Worm (Caenorhabditis elegans) whole organism, mixed stage, embryonic: ENCODE measurements around the gene coh-4.

Source experiments
- M03D4.4 ChIP-seq: sonication (generic microtip); optimal IDR thresholded peaks from 2 replicates; lab custom pipeline; 2017; ENCODE audit warnings: mild to moderate bottlenecking, missing genetic modification characterization, missing compliant biosample characterization
- bed-3 ChIP-seq: fragments of 200-800 bp; sonication (Bioruptor generic); optimal IDR thresholded peaks from 3 replicates; lab custom pipeline; 2018; ENCODE audit warnings: mild to moderate bottlenecking, missing genetic modification characterization, moderate library complexity, missing compliant biosample characterization
- blmp-1 ChIP-seq: fragments of 150-350 bp; optimal IDR thresholded peaks from 2 replicates; lab custom pipeline; 2014; ENCODE audit warnings: missing biosample characterization, missing genetic modification characterization
- ceh-39 ChIP-seq: fragments of 150-350 bp; optimal IDR thresholded peaks from 2 replicates; lab custom pipeline; 2014; ENCODE audit warnings: missing biosample characterization, missing genetic modification characterization
- ceh-43 ChIP-seq: fragments of 200-800 bp; sonication (Bioruptor generic); optimal IDR thresholded peaks from 2 replicates; lab custom pipeline; 2018; ENCODE audit warnings: mild to moderate bottlenecking, missing genetic modification characterization, moderate library complexity, missing compliant biosample characterization
- ceh-83 ChIP-seq: fragments of 200-800 bp; sonication (Bioruptor generic); optimal IDR thresholded peaks from 2 replicates; lab custom pipeline; 2018; ENCODE audit warnings: mild to moderate bottlenecking, missing genetic modification characterization, missing compliant biosample characterization
- ces-1 ChIP-seq: fragments of 150-350 bp; optimal IDR thresholded peaks from 2 replicates; lab custom pipeline; 2014; ENCODE audit warnings: missing biosample characterization, missing genetic modification reagents, missing genetic modification characterization
- cnd-1 ChIP-seq: fragments of 200-800 bp; sonication (Bioruptor generic); optimal IDR thresholded peaks from 2 replicates; lab custom pipeline; 2018; ENCODE audit warnings: mild to moderate bottlenecking, missing genetic modification characterization, missing compliant biosample characterization
- drap-1 ChIP-seq: fragments of 200-800 bp; sonication (Bioruptor generic); optimal IDR thresholded peaks from 3 replicates; lab custom pipeline; 2018; ENCODE audit warnings: mild to moderate bottlenecking, missing genetic modification characterization, missing compliant biosample characterization
- elt-1 ChIP-seq: sonication (generic microtip); optimal IDR thresholded peaks from 2 replicates; lab custom pipeline; 2017; ENCODE audit warnings: missing genetic modification characterization, mild to moderate bottlenecking, missing compliant biosample characterization, antibody characterized with exemption, moderate library complexity, borderline replicate concordance; ENCODE audit not compliant: insufficient read depth
- elt-3 ChIP-seq: fragments of 150-350 bp; optimal IDR thresholded peaks from 2 replicates; lab custom pipeline; 2014; ENCODE audit warnings: missing biosample characterization, missing genetic modification characterization
- flh-1 ChIP-seq: fragments of 200-800 bp; sonication (Bioruptor generic); optimal IDR thresholded peaks from 2 replicates; lab custom pipeline; 2018; ENCODE audit warnings: mild to moderate bottlenecking, missing genetic modification characterization, moderate library complexity, missing compliant biosample characterization
- ham-2 ChIP-seq: fragments of 200-800 bp; sonication (Bioruptor generic); optimal IDR thresholded peaks from 2 replicates; lab custom pipeline; 2018; ENCODE audit warnings: mild to moderate bottlenecking, missing genetic modification characterization, missing compliant biosample characterization
- hlh-1 ChIP-seq: fragments of 150-350 bp; optimal IDR thresholded peaks from 2 replicates; lab custom pipeline; 2014; ENCODE audit warnings: missing biosample characterization, missing genetic modification reagents, missing genetic modification characterization
- lin-13 ChIP-seq: fragments of 150-350 bp; optimal IDR thresholded peaks from 2 replicates; lab custom pipeline; 2014; ENCODE audit warnings: missing biosample characterization, missing genetic modification characterization
- lsy-2 ChIP-seq: fragments of 150-350 bp; optimal IDR thresholded peaks from 2 replicates; lab custom pipeline; 2014; ENCODE audit warnings: missing biosample characterization, missing genetic modification characterization
- mab-5 ChIP-seq: fragments of 150-350 bp; optimal IDR thresholded peaks from 2 replicates; lab custom pipeline; 2014; ENCODE audit warnings: missing biosample characterization, missing genetic modification characterization
- mep-1 ChIP-seq: fragments of 150-350 bp; optimal IDR thresholded peaks from 2 replicates; lab custom pipeline; 2017; ENCODE audit warnings: missing biosample characterization, missing genetic modification reagents, missing genetic modification characterization, inconsistent platforms
- mls-2 ChIP-seq: sonication (generic microtip); optimal IDR thresholded peaks from 2 replicates; lab custom pipeline; 2016; ENCODE audit warnings: mild to moderate bottlenecking, missing genetic modification characterization, moderate library complexity, missing compliant biosample characterization
- nhr-237 ChIP-seq: fragments of 150-350 bp; optimal IDR thresholded peaks from 2 replicates; lab custom pipeline; 2014; ENCODE audit warnings: missing biosample characterization, missing genetic modification characterization
- nhr-28 ChIP-seq: fragments of 150-350 bp; optimal IDR thresholded peaks from 2 replicates; lab custom pipeline; 2014; ENCODE audit warnings: missing biosample characterization, missing genetic modification characterization
- nhr-76 ChIP-seq: sonication (generic microtip); optimal IDR thresholded peaks from 2 replicates; lab custom pipeline; 2017; ENCODE audit warnings: missing biosample characterization, missing genetic modification characterization
- pha-4 ChIP-seq: fragments of 150-350 bp; optimal IDR thresholded peaks from 2 replicates; lab custom pipeline; 2018; ENCODE audit warnings: missing biosample characterization, missing genetic modification reagents, missing genetic modification characterization
- sem-2 ChIP-seq: fragments of 200-800 bp; sonication (Bioruptor generic); optimal IDR thresholded peaks from 2 replicates; lab custom pipeline; 2018; ENCODE audit warnings: mild to moderate bottlenecking, missing genetic modification characterization, missing compliant biosample characterization
- sptf-1 ChIP-seq: sonication (generic microtip); optimal IDR thresholded peaks from 2 replicates; lab custom pipeline; 2017; ENCODE audit warnings: mild to moderate bottlenecking, missing genetic modification characterization, moderate library complexity, missing compliant biosample characterization
- tbx-8 ChIP-seq: fragments of 200-800 bp; sonication (Bioruptor generic); optimal IDR thresholded peaks from 2 replicates; lab custom pipeline; 2018; ENCODE audit warnings: mild to moderate bottlenecking, missing genetic modification characterization, moderate library complexity, missing compliant biosample characterization
- unc-39 ChIP-seq: fragments of 150-350 bp; optimal IDR thresholded peaks from 2 replicates; lab custom pipeline; 2014; ENCODE audit warnings: missing biosample characterization, missing genetic modification characterization
- unc-62 ChIP-seq: fragments of 150-350 bp; optimal IDR thresholded peaks from 2 replicates; lab custom pipeline; 2014; ENCODE audit warnings: missing biosample characterization, missing genetic modification reagents, missing genetic modification characterization
- zip-8 ChIP-seq: fragments of 150-350 bp; optimal IDR thresholded peaks from 2 replicates; lab custom pipeline; 2014; ENCODE audit warnings: missing biosample characterization, missing genetic modification characterization
- ztf-11 ChIP-seq: fragments of 150-350 bp; optimal IDR thresholded peaks from 2 replicates; lab custom pipeline; 2014; ENCODE audit warnings: missing biosample characterization, missing genetic modification characterization

coh-4 gene

ce11 chrV:4138688-4139087 lies 36.8 kb downstream of the coh-4 start, which contains the start of gene lgc-29:
Gene lgc-29, plus strand, starts transcription at chrV:4138988.
- TF ChIP-seq sptf-1 (tag; lab: Kevin White, UChicago) (no peak), ces-1 (GFP tag; lab: Kevin White, UChicago) (no peak), bed-3 (GFP tag; lab: Kevin White, UChicago) (no peak), M03D4.4 (tag; lab: Kevin White, UChicago) (no peak), elt-1 (tag; lab: Kevin White, UChicago) (no peak), zip-8 (tag; lab: Kevin White, UChicago) (no peak)

- TF ChIP-seq sem-2 (GFP tag; lab: Kevin White, UChicago) (no peak), mep-1 (no peak), blmp-1 (no peak), elt-1 (tag; lab: Kevin White, UChicago) (no peak), mab-5 (tag; lab: Kevin White, UChicago) (no peak), ceh-39 (tag; lab: Kevin White, UChicago) (no peak), bed-3 (GFP tag; lab: Kevin White, UChicago) (no peak), ceh-43 (GFP tag; lab: Kevin White, UChicago) (no peak), hlh-1 (tag; lab: Kevin White, UChicago) (no peak)
Measured at ce11 chrV:4134728-4135127, 40.7 kb downstream of the coh-4 start, which contains the start of gene lgc-1. Gene lgc-1, plus strand, starts transcription at chrV:4135028.

ce11 chrV:4131471-4131939 lies 43.9 kb downstream of the coh-4 start, which contains the start of gene nhr-57:
Gene nhr-57, plus strand, starts transcription at chrV:4131889.
- TF ChIP-seq elt-3 (tag; lab: Kevin White, UChicago) (peak; percentile 87), hlh-1 (tag; lab: Kevin White, UChicago) (no peak), unc-62 (GFP tag; lab: Kevin White, UChicago) (peak; percentile 41), nhr-237 (tag; lab: Kevin White, UChicago) (peak; percentile 31)
- TF ChIP-seq, all 35 proteins: peak for 3

- no peak for TF ChIP-seq mep-1
- TF ChIP-seq, all 35 proteins: peak for 0
Measured at ce11 chrV:4129604-4130003, 45.8 kb downstream of the coh-4 start, which contains the start of gene phat-4. Gene phat-4, plus strand, starts transcription at chrV:4129904.

ce11 chrV:4127435-4127834 lies 48.0 kb downstream of the coh-4 start, which contains the start of gene T05B4.13:
Gene T05B4.13, minus strand, starts transcription at chrV:4127535.
- TF ChIP-seq ztf-11 (tag; lab: Kevin White, UChicago) (no peak), elt-3 (tag; lab: Kevin White, UChicago) (no peak), flh-1 (no peak), nhr-76 (tag; lab: Kevin White, UChicago) (no peak), cnd-1 (no peak), ceh-43 (GFP tag; lab: Kevin White, UChicago) (no peak), pha-4 (no peak), unc-62 (GFP tag; lab: Kevin White, UChicago) (no peak), ces-1 (GFP tag; lab: Kevin White, UChicago) (no peak), lin-13 (tag; lab: Kevin White, UChicago) (no peak)
- TF ChIP-seq, all 35 proteins: peak for 0

- TF ChIP-seq unc-62 (GFP tag; lab: Kevin White, UChicago) (no peak), mls-2 (no peak), lin-13 (tag; lab: Kevin White, UChicago) (no peak), tbx-8 (GFP tag; lab: Kevin White, UChicago) (no peak), ceh-39 (tag; lab: Kevin White, UChicago) (no peak), ham-2 (no peak), unc-39 (tag; lab: Kevin White, UChicago) (no peak), ces-1 (GFP tag; lab: Kevin White, UChicago) (no peak)
Measured at ce11 chrV:4125552-4126084, 49.8 kb downstream of the coh-4 start, which contains the start of gene T05B4.12. Gene T05B4.12, minus strand, starts transcription at chrV:4126034.

ce11 chrV:4122415-4122814 lies 53.0 kb downstream of the coh-4 start, which contains the start of gene phat-5:
Gene phat-5, minus strand, starts transcription at chrV:4122515.
- TF ChIP-seq nhr-28 (tag; lab: Kevin White, UChicago) (no peak), blmp-1 (no peak), cnd-1 (no peak), lsy-2 (tag; lab: Kevin White, UChicago) (no peak), ham-2 (no peak), unc-39 (tag; lab: Kevin White, UChicago) (no peak), drap-1 (GFP tag; lab: Kevin White, UChicago) (no peak), ceh-83 (GFP tag; lab: Kevin White, UChicago) (no peak), unc-62 (GFP tag; lab: Kevin White, UChicago) (no peak), mab-5 (tag; lab: Kevin White, UChicago) (no peak), pha-4 (no peak)
